Worm (Caenorhabditis elegans) whole organism, mixed stage, embryonic: ENCODE measurements around the gene Y43F8B.22.

Source experiments
- M03D4.4 ChIP-seq: sonication (generic microtip); optimal IDR thresholded peaks from 2 replicates; lab custom pipeline; 2017; ENCODE audit warnings: mild to moderate bottlenecking, missing genetic modification characterization, missing compliant biosample characterization
- bed-3 ChIP-seq: fragments of 200-800 bp; sonication (Bioruptor generic); optimal IDR thresholded peaks from 3 replicates; lab custom pipeline; 2018; ENCODE audit warnings: mild to moderate bottlenecking, missing genetic modification characterization, moderate library complexity, missing compliant biosample characterization
- blmp-1 ChIP-seq: fragments of 150-350 bp; optimal IDR thresholded peaks from 2 replicates; lab custom pipeline; 2014; ENCODE audit warnings: missing biosample characterization, missing genetic modification characterization
- ceh-39 ChIP-seq: fragments of 150-350 bp; optimal IDR thresholded peaks from 2 replicates; lab custom pipeline; 2014; ENCODE audit warnings: missing biosample characterization, missing genetic modification characterization
- ceh-43 ChIP-seq: fragments of 200-800 bp; sonication (Bioruptor generic); optimal IDR thresholded peaks from 2 replicates; lab custom pipeline; 2018; ENCODE audit warnings: mild to moderate bottlenecking, missing genetic modification characterization, moderate library complexity, missing compliant biosample characterization
- ceh-83 ChIP-seq: fragments of 200-800 bp; sonication (Bioruptor generic); optimal IDR thresholded peaks from 2 replicates; lab custom pipeline; 2018; ENCODE audit warnings: mild to moderate bottlenecking, missing genetic modification characterization, missing compliant biosample characterization
- cnd-1 ChIP-seq: fragments of 200-800 bp; sonication (Bioruptor generic); optimal IDR thresholded peaks from 2 replicates; lab custom pipeline; 2018; ENCODE audit warnings: mild to moderate bottlenecking, missing genetic modification characterization, missing compliant biosample characterization
- elt-1 ChIP-seq: sonication (generic microtip); optimal IDR thresholded peaks from 2 replicates; lab custom pipeline; 2017; ENCODE audit warnings: missing genetic modification characterization, mild to moderate bottlenecking, missing compliant biosample characterization, antibody characterized with exemption, moderate library complexity, borderline replicate concordance; ENCODE audit not compliant: insufficient read depth
- elt-3 ChIP-seq: fragments of 150-350 bp; optimal IDR thresholded peaks from 2 replicates; lab custom pipeline; 2014; ENCODE audit warnings: missing biosample characterization, missing genetic modification characterization
- flh-1 ChIP-seq: fragments of 200-800 bp; sonication (Bioruptor generic); optimal IDR thresholded peaks from 2 replicates; lab custom pipeline; 2018; ENCODE audit warnings: mild to moderate bottlenecking, missing genetic modification characterization, moderate library complexity, missing compliant biosample characterization
- ham-2 ChIP-seq: fragments of 200-800 bp; sonication (Bioruptor generic); optimal IDR thresholded peaks from 2 replicates; lab custom pipeline; 2018; ENCODE audit warnings: mild to moderate bottlenecking, missing genetic modification characterization, missing compliant biosample characterization
- hlh-1 ChIP-seq: fragments of 150-350 bp; optimal IDR thresholded peaks from 2 replicates; lab custom pipeline; 2014; ENCODE audit warnings: missing biosample characterization, missing genetic modification reagents, missing genetic modification characterization
- lin-13 ChIP-seq: fragments of 150-350 bp; optimal IDR thresholded peaks from 2 replicates; lab custom pipeline; 2014; ENCODE audit warnings: missing biosample characterization, missing genetic modification characterization
- lin-32 ChIP-seq: fragments of 200-800 bp; sonication (Bioruptor generic); optimal IDR thresholded peaks from 2 replicates; lab custom pipeline; 2018; ENCODE audit warnings: mild to moderate bottlenecking, missing genetic modification characterization, missing compliant biosample characterization
- lsy-2 ChIP-seq: fragments of 150-350 bp; optimal IDR thresholded peaks from 2 replicates; lab custom pipeline; 2014; ENCODE audit warnings: missing biosample characterization, missing genetic modification characterization
- mep-1 ChIP-seq: fragments of 150-350 bp; optimal IDR thresholded peaks from 2 replicates; lab custom pipeline; 2017; ENCODE audit warnings: missing biosample characterization, missing genetic modification reagents, missing genetic modification characterization, inconsistent platforms
- mls-2 ChIP-seq: sonication (generic microtip); optimal IDR thresholded peaks from 2 replicates; lab custom pipeline; 2016; ENCODE audit warnings: mild to moderate bottlenecking, missing genetic modification characterization, moderate library complexity, missing compliant biosample characterization
- nhr-12 ChIP-seq: fragments of 150-350 bp; optimal IDR thresholded peaks from 2 replicates; lab custom pipeline; 2014; ENCODE audit warnings: missing biosample characterization, missing genetic modification characterization
- nhr-2 ChIP-seq: fragments of 150-350 bp; optimal IDR thresholded peaks from 2 replicates; lab custom pipeline; 2014; ENCODE audit warnings: missing biosample characterization, missing genetic modification characterization
- nhr-28 ChIP-seq: fragments of 150-350 bp; optimal IDR thresholded peaks from 2 replicates; lab custom pipeline; 2014; ENCODE audit warnings: missing biosample characterization, missing genetic modification characterization
- nhr-76 ChIP-seq: sonication (generic microtip); optimal IDR thresholded peaks from 2 replicates; lab custom pipeline; 2017; ENCODE audit warnings: missing biosample characterization, missing genetic modification characterization
- pha-4 ChIP-seq: fragments of 150-350 bp; optimal IDR thresholded peaks from 2 replicates; lab custom pipeline; 2018; ENCODE audit warnings: missing biosample characterization, missing genetic modification reagents, missing genetic modification characterization
- sem-2 ChIP-seq: fragments of 200-800 bp; sonication (Bioruptor generic); optimal IDR thresholded peaks from 2 replicates; lab custom pipeline; 2018; ENCODE audit warnings: mild to moderate bottlenecking, missing genetic modification characterization, missing compliant biosample characterization
- snpc-4 ChIP-seq: fragments of 150-350 bp; optimal IDR thresholded peaks from 2 replicates; lab custom pipeline; 2014; ENCODE audit warnings: missing biosample characterization, missing genetic modification characterization
- sptf-1 ChIP-seq: sonication (generic microtip); optimal IDR thresholded peaks from 2 replicates; lab custom pipeline; 2017; ENCODE audit warnings: mild to moderate bottlenecking, missing genetic modification characterization, moderate library complexity, missing compliant biosample characterization
- tbx-8 ChIP-seq: fragments of 200-800 bp; sonication (Bioruptor generic); optimal IDR thresholded peaks from 2 replicates; lab custom pipeline; 2018; ENCODE audit warnings: mild to moderate bottlenecking, missing genetic modification characterization, moderate library complexity, missing compliant biosample characterization
- unc-120 ChIP-seq: sonication (generic microtip); optimal IDR thresholded peaks from 2 replicates; lab custom pipeline; 2017; ENCODE audit warnings: missing genetic modification characterization, missing compliant biosample characterization; ENCODE audit not compliant: poor library complexity, severe bottlenecking
- unc-39 ChIP-seq: fragments of 150-350 bp; optimal IDR thresholded peaks from 2 replicates; lab custom pipeline; 2014; ENCODE audit warnings: missing biosample characterization, missing genetic modification characterization
- unc-62 ChIP-seq: fragments of 150-350 bp; optimal IDR thresholded peaks from 2 replicates; lab custom pipeline; 2014; ENCODE audit warnings: missing biosample characterization, missing genetic modification reagents, missing genetic modification characterization
- zip-8 ChIP-seq: fragments of 150-350 bp; optimal IDR thresholded peaks from 2 replicates; lab custom pipeline; 2014; ENCODE audit warnings: missing biosample characterization, missing genetic modification characterization
- ztf-11 ChIP-seq: fragments of 150-350 bp; optimal IDR thresholded peaks from 2 replicates; lab custom pipeline; 2014; ENCODE audit warnings: missing biosample characterization, missing genetic modification characterization

Gene Y43F8B.22

DNA sequence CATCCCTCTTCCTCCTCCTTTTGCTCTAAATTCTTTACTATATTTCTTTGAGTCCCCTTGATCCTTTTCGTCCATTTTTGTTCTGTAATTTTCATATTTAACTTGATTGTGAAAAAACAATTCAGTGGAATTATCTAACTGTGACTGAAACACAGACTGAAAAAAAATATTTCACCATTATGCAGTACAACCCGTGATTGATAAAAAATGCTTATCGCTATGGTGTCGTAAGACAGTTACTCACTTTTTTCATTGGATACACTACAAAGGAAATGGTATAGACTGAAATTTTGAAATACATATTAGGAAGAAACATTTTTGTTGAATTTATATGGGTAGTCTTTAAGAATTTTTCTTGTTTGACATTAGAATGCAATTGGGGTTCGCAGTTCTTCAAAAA lies 15.1 kb upstream of the Y43F8B.22 start, which contains the start of gene Y43F8B.23:
Gene Y43F8B.23 (minus strand): TSS at position 75 of the 400 bp plus-strand sequence.
- TF ChIP-seq nhr-76 (tag; lab: Kevin White, UChicago) (no peak), hlh-1 (no peak), ceh-83 (GFP tag; lab: Kevin White, UChicago) (no peak), elt-3 (tag; lab: Kevin White, UChicago) (no peak), nhr-2 (tag; lab: Kevin White, UChicago) (no peak), nhr-12 (tag; lab: Kevin White, UChicago) (no peak), ztf-11 (tag; lab: Kevin White, UChicago) (no peak), lsy-2 (tag; lab: Kevin White, UChicago) (no peak), mls-2 (tag; lab: Kevin White, UChicago) (no peak), M03D4.4 (tag; lab: Kevin White, UChicago) (no peak), lin-13 (tag; lab: Kevin White, UChicago) (no peak), blmp-1 (tag; lab: Kevin White, UChicago) (no peak), zip-8 (tag; lab: Kevin White, UChicago) (no peak), ceh-39 (no peak), elt-1 (tag; lab: Kevin White, UChicago) (no peak), snpc-4 (tag; lab: Kevin White, UChicago) (no peak), tbx-8 (GFP tag; lab: Kevin White, UChicago) (no peak), unc-120 (tag; lab: Kevin White, UChicago) (no peak), mep-1 (tag; lab: Kevin White, UChicago) (no peak), nhr-28 (tag; lab: Kevin White, UChicago) (no peak)
- TF ChIP-seq, all 35 proteins: peak for 0

- TF ChIP-seq flh-1 (GFP tag; lab: Kevin White, UChicago) (no peak), lsy-2 (tag; lab: Kevin White, UChicago) (no peak), unc-120 (tag; lab: Kevin White, UChicago) (no peak), lin-13 (tag; lab: Kevin White, UChicago) (no peak), M03D4.4 (tag; lab: Kevin White, UChicago) (no peak), ham-2 (GFP tag; lab: Kevin White, UChicago) (no peak), hlh-1 (no peak), nhr-76 (tag; lab: Kevin White, UChicago) (no peak), tbx-8 (GFP tag; lab: Kevin White, UChicago) (no peak), sem-2 (no peak), unc-62 (GFP tag; lab: Kevin White, UChicago) (no peak), pha-4 (tag; lab: Kevin White, UChicago) (no peak), ceh-39 (no peak), mep-1 (tag; lab: Kevin White, UChicago) (no peak), ztf-11 (tag; lab: Kevin White, UChicago) (no peak), sptf-1 (tag; lab: Kevin White, UChicago) (no peak), lin-32 (GFP tag; lab: Kevin White, UChicago) (no peak), elt-3 (tag; lab: Kevin White, UChicago) (no peak), cnd-1 (tag; lab: Kevin White, UChicago) (no peak)
- TF ChIP-seq, all 35 proteins: peak for 0
Measured at ce11 chrV:19468083-19468482, 14.6 kb upstream of the Y43F8B.22 start, which contains the start of gene Y43F8B.12. Gene Y43F8B.12, plus strand, starts transcription at chrV:19468383.

ce11 chrV:19470385-19470784 lies 12.2 kb upstream of the Y43F8B.22 start, which contains the start of gene Y43F8B.11:
Gene Y43F8B.11, plus strand, starts transcription at chrV:19470685.
- TF ChIP-seq ceh-43 (no peak), unc-62 (GFP tag; lab: Kevin White, UChicago) (no peak), sptf-1 (tag; lab: Kevin White, UChicago) (no peak), bed-3 (no peak), unc-39 (no peak), sem-2 (no peak), pha-4 (tag; lab: Kevin White, UChicago) (no peak), unc-120 (tag; lab: Kevin White, UChicago) (no peak), elt-3 (tag; lab: Kevin White, UChicago) (no peak), lsy-2 (tag; lab: Kevin White, UChicago) (no peak), ham-2 (GFP tag; lab: Kevin White, UChicago) (no peak), tbx-8 (GFP tag; lab: Kevin White, UChicago) (no peak)
- TF ChIP-seq, all 35 proteins: peak for 0
